Worm (Caenorhabditis elegans): ENCODE measurements around the gene F48C5.2.

The F48C5.2 gene

ce11 chrX:11479321-11479863 lies 25.3 kb upstream of the F48C5.2 start:
- TF ChIP-seq him-1 (tag; optimal IDR thresholded peaks at IDR 0.05), result no peak
- TF ChIP-seq dao-5 (tag; optimal IDR thresholded peaks at IDR 0.05), result no peak
- no peak for TF ChIP-seq W03F9.2 (tag; optimal IDR thresholded peaks at IDR 0.05)

DNA sequence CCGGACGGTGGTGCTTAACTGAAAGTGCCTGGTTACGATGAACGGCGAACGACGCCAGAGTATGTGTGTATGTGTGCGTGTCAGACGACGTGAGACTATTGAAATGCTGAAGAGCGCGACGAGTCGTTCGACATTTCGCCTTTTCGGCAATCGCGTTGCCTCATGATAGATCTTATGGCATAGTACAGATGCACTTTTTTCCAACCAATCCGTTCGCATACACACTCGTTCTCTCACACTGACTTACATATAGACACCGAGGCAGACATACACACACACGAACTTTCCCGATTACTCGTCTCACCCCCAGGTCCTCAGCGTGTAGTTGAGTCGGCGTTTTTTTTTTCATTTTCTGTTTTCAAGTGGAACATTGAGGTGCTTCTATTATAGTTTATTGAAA lies 24.6 kb upstream of the F48C5.2 start:
- TF ChIP-seq W03F9.2 (tag; optimal IDR thresholded peaks at IDR 0.05), result no peak
- TF ChIP-seq him-1 (tag; optimal IDR thresholded peaks at IDR 0.05), result no peak
- no peak for TF ChIP-seq dao-5 (tag; optimal IDR thresholded peaks at IDR 0.05)

DNA sequence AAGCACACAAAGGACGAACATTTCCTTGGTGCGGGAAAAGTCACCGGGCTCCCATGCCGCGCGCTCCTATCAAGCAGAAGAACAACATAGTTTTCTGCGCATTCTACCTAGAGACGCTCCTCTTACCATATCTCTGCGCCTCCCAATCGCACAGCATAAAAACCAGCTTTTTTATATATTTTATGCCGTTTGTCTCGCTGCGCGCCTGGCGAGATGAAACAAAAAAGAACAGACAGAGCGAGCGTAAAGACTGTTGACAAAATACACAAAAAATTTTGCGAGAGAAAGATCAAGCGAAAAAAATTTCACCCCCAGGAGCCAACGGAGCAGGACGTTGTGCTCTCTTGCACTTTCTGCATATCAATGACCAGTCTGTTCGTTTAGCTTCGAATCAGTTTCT lies 23.6 kb upstream of the F48C5.2 start:
- TF ChIP-seq him-1 (tag; optimal IDR thresholded peaks at IDR 0.05) (no peak), W03F9.2 (tag; optimal IDR thresholded peaks at IDR 0.05) (no peak), dao-5 (tag; optimal IDR thresholded peaks at IDR 0.05) (no peak)

DNA sequence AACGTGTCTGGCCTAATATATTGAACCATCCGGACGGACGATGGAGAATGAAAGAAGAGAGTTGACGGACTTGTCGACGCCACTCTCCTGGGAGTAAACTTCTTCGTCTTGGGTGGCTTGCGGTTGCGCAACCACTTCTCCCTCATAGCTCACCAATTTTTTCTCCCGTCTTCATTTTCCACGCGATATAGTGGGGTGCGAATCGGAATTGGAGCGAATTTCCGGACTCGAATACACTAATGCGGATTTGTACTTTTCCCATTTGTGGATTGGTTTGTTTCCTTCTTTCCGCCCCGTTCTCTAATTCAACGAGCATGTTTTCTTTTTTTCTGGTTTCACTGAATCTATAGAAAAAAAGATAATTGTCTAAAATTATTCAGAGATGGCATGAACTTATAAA lies 21.6 kb upstream of the F48C5.2 start:
- no peak for TF ChIP-seq dao-5 (tag; optimal IDR thresholded peaks at IDR 0.05)
- TF ChIP-seq W03F9.2 (tag; optimal IDR thresholded peaks at IDR 0.05), result no peak
- no peak for TF ChIP-seq him-1 (tag; optimal IDR thresholded peaks at IDR 0.05)

- TF ChIP-seq dao-5 (tag; optimal IDR thresholded peaks at IDR 0.05) (no peak), him-1 (tag; optimal IDR thresholded peaks at IDR 0.05) (no peak), W03F9.2 (tag; optimal IDR thresholded peaks at IDR 0.05) (no peak)
These were observed 20.7 kb upstream of the F48C5.2 start for ce11 chrX:11474605-11475385.

ce11 chrX:11474149-11474585 lies 20.0 kb upstream of the F48C5.2 start:
- no peak for TF ChIP-seq him-1 (tag; optimal IDR thresholded peaks at IDR 0.05)
- no peak for TF ChIP-seq dao-5 (tag; optimal IDR thresholded peaks at IDR 0.05)

- TF ChIP-seq him-1 (tag; optimal IDR thresholded peaks at IDR 0.05), result peak; percentile 93
- peak; percentile 19 for TF ChIP-seq dao-5 (tag; optimal IDR thresholded peaks at IDR 0.05)
- peak; percentile 14 for TF ChIP-seq W03F9.2 (tag; optimal IDR thresholded peaks at IDR 0.05)
These were observed 19.0 kb upstream of the F48C5.2 start for ce11 chrX:11472953-11473671.

DNA sequence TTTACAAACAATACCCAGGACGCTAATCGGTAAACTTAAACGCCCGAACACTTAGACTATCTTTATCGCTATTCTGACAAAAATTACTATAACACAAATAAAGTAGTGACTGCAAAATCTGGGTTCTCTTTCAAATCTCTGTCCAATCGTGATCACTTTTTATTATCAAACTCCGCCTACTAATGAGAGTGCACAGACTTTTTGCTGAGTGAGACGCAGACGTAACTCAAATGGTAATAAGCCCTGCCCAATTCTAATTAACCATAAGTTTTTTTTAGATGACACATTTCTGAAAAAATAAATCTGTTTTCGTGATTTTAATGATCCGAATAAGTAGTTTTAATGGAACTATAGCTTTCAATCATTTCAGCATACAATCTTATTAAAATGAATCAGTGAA lies 18.3 kb upstream of the F48C5.2 start:
- TF ChIP-seq dao-5 (tag; optimal IDR thresholded peaks at IDR 0.05) (no peak), him-1 (tag; optimal IDR thresholded peaks at IDR 0.05) (no peak), W03F9.2 (tag; optimal IDR thresholded peaks at IDR 0.05) (no peak)

DNA sequence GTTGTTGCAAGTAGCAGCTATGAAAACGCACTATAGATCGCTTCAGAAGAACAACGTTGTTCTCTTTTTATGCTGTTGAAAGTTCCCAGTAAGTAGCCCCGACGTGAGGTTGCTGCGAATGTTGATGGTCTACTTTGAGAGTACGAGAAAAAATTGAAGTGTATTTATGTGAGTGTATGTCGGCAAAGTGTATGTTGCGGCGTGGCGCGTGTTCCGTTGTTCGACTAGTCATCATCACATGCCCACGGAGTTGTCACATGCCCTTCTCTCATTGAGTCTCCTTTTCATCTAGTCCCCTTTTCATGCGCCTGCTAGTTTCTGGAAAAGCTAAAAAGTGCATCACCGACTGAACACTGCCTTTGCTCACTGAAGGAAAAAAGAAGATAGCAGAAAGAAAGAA lies 17.8 kb upstream of the F48C5.2 start:
- TF ChIP-seq W03F9.2 (tag; optimal IDR thresholded peaks at IDR 0.05) (no peak), dao-5 (tag; optimal IDR thresholded peaks at IDR 0.05) (no peak), him-1 (tag; optimal IDR thresholded peaks at IDR 0.05) (peak; percentile 66)

- TF ChIP-seq W03F9.2 (tag; optimal IDR thresholded peaks at IDR 0.05) (no peak), dao-5 (tag; optimal IDR thresholded peaks at IDR 0.05) (no peak), him-1 (tag; optimal IDR thresholded peaks at IDR 0.05) (no peak)
These were observed 17.3 kb upstream of the F48C5.2 start for ce11 chrX:11471409-11471808.

DNA sequence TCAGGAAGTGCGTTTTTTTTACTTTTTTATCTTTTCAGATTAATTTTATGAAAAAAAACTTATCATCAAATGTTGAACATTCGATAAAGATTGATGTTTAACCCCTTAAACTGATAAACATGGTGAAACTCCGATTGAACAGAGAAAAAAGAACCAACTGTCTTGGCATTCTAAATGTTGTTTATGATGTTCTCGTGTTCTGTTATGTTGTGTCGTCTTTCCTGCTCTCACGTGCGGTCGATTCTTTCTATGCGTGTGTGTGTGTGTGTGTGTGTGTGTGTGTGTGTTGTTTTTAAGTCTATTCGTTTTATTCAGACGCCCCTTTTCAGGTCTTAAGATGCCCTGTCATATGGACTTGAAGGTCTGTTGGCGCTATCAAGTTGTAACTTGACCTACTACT lies 15.5 kb upstream of the F48C5.2 start:
- TF ChIP-seq him-1 (tag; optimal IDR thresholded peaks at IDR 0.05) (no peak), W03F9.2 (tag; optimal IDR thresholded peaks at IDR 0.05) (peak; percentile 9)

DNA sequence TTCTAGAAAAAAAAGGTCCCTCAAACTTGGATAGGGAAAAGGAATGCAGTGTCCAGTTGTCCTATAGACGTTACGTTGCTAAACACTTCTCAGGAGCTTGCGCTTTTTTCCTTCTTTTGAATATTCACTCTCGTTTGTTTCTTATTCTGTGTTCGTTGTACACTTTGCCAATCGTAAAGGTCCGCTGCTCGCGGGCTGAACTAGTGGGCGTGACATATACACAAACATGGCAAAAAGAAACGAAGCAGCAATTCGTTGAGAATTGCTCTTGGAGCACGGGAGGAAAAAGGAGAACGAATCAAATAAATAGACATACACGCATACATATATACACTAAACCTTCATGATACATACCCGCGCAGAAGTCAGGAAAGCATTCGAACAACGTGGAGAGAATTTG lies 14.7 kb upstream of the F48C5.2 start:
- TF ChIP-seq him-1 (tag; optimal IDR thresholded peaks at IDR 0.05) (no peak), W03F9.2 (tag; optimal IDR thresholded peaks at IDR 0.05) (no peak)

DNA sequence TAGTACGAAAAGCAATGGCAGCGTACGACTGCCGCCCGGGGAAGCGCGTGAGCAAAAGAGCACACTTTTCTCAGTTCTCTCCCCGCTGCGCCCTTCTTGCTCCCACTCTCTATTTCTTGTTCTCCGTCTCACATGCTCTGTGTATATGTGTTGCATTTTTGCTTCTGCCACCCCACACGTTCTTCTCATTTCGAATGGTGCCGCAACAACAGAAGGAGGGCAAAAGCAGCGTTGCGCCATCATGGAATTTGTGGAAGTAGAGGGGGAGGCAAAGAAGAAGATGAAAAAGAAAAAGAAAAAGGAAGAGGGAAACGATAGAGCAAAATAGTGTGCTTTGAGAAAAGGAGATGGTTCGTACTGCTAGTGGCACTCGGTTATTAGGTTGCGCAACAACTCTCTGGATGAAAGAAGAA lies 13.2 kb upstream of the F48C5.2 start:
- TF ChIP-seq him-1 (tag; optimal IDR thresholded peaks at IDR 0.05) (peak; percentile 91), dao-5 (tag; optimal IDR thresholded peaks at IDR 0.05) (no peak), W03F9.2 (tag; optimal IDR thresholded peaks at IDR 0.05) (no peak)

Data from whole organism, L4/young adult.